Fruit fly (Drosophila melanogaster) whole organism, prepupa: ENCODE results near the gene CG32437.
A peak's percentile ranks its signal among the peaks of the same experiment; 100 is the strongest.

Source experiments
- CG16779 ChIP-seq: fragments of 200-800 bp; sonication (Bioruptor generic); optimal IDR thresholded peaks from 3 replicates; lab custom pipeline; 2017; ENCODE audit warnings: missing biosample characterization, mild to moderate bottlenecking, missing genetic modification characterization
- CG31627 ChIP-seq: fragments of 200-800 bp; sonication (Bioruptor generic); optimal IDR thresholded peaks from 3 replicates; lab custom pipeline; 2016; ENCODE audit warnings: missing biosample characterization, missing genetic modification characterization
- CG6808 ChIP-seq: fragments of 200-800 bp; sonication (Bioruptor generic); optimal IDR thresholded peaks from 3 replicates; lab custom pipeline; 2017; ENCODE audit warnings: missing biosample characterization, missing genetic modification characterization, mild to moderate bottlenecking, moderate library complexity, missing genetic modification reagents
- CG8119 ChIP-seq: fragments of 200-800 bp; sonication (Bioruptor generic); IDR thresholded peaks from 3 replicates; pipeline ENCODE4 v1.3.6; 2022; ENCODE audit warnings: missing biosample characterization, missing genetic modification characterization
- Hr39 ChIP-seq: fragments of 200-800 bp; sonication (Bioruptor generic); optimal IDR thresholded peaks from 2 replicates; lab custom pipeline; 2016; ENCODE audit warnings: missing biosample characterization, missing genetic modification characterization
- OdsH ChIP-seq: fragments of 200-800 bp; sonication (Bioruptor generic); optimal IDR thresholded peaks from 3 replicates; lab custom pipeline; 2016; ENCODE audit warnings: missing biosample characterization, missing genetic modification characterization
- dac ChIP-seq: fragments of 200-800 bp; sonication (Bioruptor generic); optimal IDR thresholded peaks from 2 replicates; lab custom pipeline; 2017; ENCODE audit warnings: missing biosample characterization, mild to moderate bottlenecking, missing genetic modification characterization
- fd85E ChIP-seq: fragments of 200-800 bp; sonication (Bioruptor generic); optimal IDR thresholded peaks from 3 replicates; lab custom pipeline; 2016; ENCODE audit warnings: missing biosample characterization, missing genetic modification characterization
- spab ChIP-seq: fragments of 200-800 bp; sonication (Bioruptor generic); optimal IDR thresholded peaks from 2 replicates; lab custom pipeline; 2017; ENCODE audit warnings: missing biosample characterization, mild to moderate bottlenecking, missing genetic modification characterization, missing genetic modification reagents

dm6 chr3L:21321807-21322503, 35.5 kb upstream of the CG32437 start:
- TF ChIP-seq spab (no peak), CG8119 (GFP tag; lab: Robert Waterston, UW) (no peak; the same call in 2 of the 3 replicates), fd85E (GFP tag; lab: Kevin White, UChicago) (no peak), OdsH (GFP tag; lab: Kevin White, UChicago) (peak; percentile 51), Hr39 (GFP tag; lab: Kevin White, UChicago) (peak; percentile 4), CG31627 (GFP tag; lab: Kevin White, UChicago) (peak; percentile 28), CG16779 (tag; lab: Kevin White, UChicago) (peak; percentile 10), dac (GFP tag; lab: Kevin White, UChicago) (no peak), CG6808 (GFP tag; lab: Kevin White, UChicago) (no peak)
